Worm (Caenorhabditis elegans) whole organism, dauer: ENCODE data around the gene atgl-1.

ENCODE experiments used
- unc-62 ChIP-seq: sonication (generic microtip); optimal IDR thresholded peaks from 2 replicates; lab custom pipeline; 2017; ENCODE audit warnings: missing biosample characterization, missing genetic modification reagents, missing genetic modification characterization

atgl-1 gene

DNA sequence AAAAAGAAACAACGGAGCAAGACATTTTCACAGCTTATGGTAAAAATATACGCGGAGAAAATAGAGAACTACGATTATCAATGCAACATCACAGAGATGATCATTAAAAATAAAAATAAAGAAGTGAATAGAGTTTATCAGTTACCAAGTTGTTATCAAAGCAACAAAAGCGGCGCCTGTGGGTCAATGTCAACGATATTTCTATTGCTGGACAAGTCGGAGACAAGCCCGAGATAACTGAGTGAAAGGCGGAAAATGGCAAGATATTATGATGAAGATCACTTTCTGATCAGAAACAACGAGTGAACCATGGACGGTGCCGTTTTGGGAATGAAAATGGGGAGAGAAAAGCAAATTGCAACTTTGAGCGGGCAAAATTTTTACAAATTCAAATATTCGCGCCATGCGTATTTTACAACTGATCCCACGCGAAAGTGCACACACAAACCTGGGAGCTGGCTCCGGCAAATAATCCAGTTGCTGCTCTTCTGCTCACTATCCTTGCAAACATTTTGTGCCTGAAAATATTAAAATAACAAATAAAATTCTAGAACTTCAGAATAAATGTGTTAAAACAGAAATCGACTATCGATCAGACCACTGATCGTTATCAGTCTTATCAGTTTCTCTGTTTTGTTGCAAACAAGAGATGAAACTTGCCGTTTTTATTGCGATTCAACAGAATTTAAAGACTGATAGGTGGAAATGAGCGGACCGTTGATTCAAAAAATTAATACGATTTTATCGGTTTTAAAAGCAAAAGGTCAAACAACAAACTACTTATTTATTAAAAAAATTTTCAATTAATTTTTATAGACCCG lies 23.3 kb upstream of the atgl-1 start, which contains the start of gene mel-32:
Gene mel-32 (minus strand): TSS at position 696 of the 821 bp plus-strand sequence.
- TF ChIP-seq unc-62 (GFP tag; lab: Kevin White, UChicago): no peak

DNA sequence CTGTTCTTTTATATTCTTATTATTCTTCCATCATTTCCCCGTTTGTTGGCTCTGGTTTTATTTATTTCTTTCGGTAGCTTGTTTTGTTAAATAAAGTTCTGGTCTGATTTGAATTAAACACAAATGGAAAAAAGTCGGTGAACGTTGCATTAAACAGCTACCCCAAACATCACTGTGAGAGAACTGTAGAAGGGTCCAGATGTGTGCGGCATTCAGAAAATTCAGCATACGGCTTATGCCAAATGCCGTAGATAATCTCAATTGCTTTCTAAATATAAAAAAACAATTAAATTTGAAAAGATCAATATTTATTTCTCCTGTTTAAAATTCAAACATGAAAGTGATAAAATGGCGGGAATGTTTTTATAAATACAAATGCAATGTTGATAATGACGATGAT lies 20.6 kb upstream of the atgl-1 start:
- no peak for TF ChIP-seq unc-62 (GFP tag; lab: Kevin White, UChicago)

DNA sequence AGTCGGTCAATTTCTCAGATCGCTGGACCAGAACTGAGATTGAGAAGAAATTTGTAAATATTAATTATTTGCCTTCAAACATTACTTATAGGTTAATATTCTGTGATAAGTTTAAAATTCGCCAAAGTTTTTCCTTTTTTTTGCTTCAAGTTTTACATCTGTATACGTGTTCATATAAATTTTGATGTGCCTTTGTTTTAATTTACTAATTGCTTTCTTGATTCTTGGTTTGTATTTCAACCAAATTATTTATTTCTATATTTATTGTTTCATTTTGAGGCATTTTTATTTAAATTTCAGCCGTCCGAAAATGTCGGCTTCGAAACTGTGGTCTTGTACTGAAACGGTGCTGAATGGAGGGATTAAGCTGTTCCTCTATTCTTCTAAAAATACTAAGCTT lies 17.0 kb upstream of the atgl-1 start, which contains the start of gene C05D11.1:
Gene C05D11.1 (plus strand): TSS at position 301 of the 400 bp plus-strand sequence.
- TF ChIP-seq unc-62 (GFP tag; lab: Kevin White, UChicago): no peak

DNA sequence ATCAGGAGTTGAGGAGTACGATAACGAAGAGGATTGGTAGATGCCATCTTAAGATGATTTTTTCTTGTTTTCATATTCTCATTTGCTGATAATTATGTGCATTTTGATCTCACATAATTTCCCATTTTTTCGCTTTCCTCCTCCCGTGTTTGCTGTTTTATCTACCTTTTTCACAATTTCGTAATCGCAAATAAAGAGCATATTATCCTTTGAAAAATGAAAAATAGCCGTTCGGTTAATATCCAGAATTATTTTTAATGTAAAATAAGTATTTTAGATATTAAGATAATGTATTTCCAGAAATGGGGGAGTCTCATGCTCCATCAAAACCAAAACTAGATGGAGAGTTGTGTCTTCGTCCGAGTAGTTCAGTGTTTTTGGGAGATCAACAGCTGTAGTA lies 13.7 kb upstream of the atgl-1 start, which contains the start of gene vps-16:
Gene vps-16 (plus strand): TSS at position 301 of the 400 bp plus-strand sequence.
- TF ChIP-seq unc-62 (GFP tag; lab: Kevin White, UChicago): no peak

DNA sequence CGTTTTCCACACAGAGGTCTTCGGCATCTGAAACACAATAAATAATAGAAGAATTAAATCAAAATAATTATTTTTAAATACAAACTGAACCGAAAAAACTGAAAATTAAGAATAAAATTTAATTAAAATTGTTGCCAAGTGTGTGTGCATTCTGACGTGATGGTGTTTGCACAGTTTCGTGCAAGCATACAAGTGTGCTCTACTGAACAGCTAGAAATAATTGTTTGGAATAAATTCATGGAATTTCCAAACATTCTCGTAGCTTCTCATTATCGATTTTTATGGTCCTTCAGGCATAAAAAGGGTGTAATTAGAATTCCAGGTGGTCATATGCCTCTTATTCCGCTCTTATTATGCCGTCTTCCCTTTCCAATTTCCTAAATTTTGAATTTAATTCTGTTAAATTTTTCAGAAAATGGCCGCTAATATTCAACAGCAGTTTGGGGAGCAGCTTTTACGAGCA lies 12.5 kb upstream of the atgl-1 start, which contains the start of the genes mrps-17 and txdc-9:
Gene mrps-17 (minus strand): TSS at position 33 of the 463 bp plus-strand sequence.
Gene txdc-9 (plus strand): TSS at position 413 of the 463 bp plus-strand sequence.
- no peak for TF ChIP-seq unc-62 (GFP tag; lab: Kevin White, UChicago)

DNA sequence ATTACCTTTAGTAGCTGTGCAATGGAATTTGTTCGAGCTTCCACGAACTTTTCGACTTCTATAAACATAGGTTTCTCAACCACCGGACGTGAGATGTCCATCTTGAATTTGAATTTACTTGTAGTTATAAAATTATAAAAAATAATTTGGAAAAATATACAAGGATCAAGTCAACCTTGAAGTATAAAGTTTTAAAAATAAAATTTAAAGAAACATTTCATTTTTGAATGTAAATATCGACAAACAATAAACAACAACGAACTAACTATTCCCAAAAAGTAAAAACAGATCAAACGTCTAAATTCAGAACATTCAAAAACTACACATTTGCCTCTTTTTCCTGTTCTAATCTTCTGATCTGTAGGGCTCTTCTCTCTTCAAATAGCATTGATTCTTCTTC lies 11.6 kb upstream of the atgl-1 start, which contains the start of gene popl-1:
Gene popl-1 (minus strand): TSS at position 101 of the 400 bp plus-strand sequence.
- TF ChIP-seq unc-62 (GFP tag; lab: Kevin White, UChicago): no peak

DNA sequence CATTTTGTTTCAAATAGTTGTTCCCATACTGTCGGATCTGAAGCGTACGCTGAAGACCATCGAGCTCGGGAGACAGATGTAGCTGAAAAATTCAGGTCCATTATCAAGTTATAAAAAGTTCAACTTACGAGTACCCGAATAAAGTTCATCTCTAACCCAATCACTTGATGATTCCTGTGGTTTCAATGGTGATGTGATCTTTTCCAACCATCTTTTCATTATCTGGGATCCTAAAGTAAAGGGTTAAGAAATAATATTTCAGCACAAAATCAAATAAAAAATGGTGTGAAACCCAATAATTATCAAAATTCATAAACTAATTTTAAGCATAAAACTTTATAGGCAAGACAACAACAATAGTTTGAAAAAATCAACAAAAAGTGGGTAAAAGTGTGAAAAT lies 7.9 kb upstream of the atgl-1 start, which contains the start of gene C05D11.8:
Gene C05D11.8 (minus strand): TSS at position 101 of the 400 bp plus-strand sequence.
- TF ChIP-seq unc-62 (GFP tag; lab: Kevin White, UChicago): no peak

DNA sequence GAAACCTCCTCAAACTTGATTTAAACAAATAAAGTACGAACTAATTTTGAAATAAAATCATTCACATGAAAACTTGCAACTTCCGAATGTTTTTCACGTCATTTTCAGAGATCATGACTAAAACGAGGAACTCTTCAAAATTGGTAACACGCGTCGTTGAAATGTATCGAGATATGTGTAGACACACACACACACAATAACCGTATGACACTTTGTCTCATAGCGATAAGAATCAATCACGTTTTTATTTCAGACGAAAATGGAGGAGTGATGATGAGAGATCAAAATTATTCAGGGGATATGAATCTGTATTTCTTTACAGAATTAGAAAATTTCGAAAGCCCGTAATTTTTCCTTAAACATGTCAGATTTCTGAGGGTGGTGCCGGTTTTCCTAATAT lies 3.5 kb upstream of the atgl-1 start:
- TF ChIP-seq unc-62 (GFP tag; lab: Kevin White, UChicago): no peak

DNA sequence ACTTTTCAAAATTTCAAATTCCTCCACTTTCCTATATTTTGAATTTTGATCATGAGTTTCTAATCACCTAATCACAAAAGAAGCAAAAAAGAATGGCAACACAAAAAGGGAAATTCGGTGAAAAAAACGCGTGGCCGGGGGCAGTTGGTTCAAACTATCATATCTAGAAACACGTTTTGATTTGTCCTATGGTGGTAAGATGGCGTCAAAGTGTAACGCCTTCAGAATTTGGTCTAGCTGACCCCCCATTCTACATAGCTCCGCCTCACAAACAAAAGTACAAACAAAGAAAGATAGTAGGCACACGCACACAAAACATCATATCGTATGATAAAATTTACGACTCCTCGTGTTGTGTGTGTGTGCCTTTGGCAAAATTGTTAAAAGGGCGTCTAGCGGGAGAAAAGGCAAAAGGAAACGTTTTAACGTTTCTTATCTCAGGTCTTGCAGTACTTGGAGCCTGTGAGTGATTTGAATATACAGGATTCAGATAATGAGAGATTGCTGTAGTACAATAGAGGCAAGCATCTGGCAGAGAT lies 2.8 kb upstream of the atgl-1 start:
- TF ChIP-seq unc-62 (GFP tag; lab: Kevin White, UChicago): no peak

DNA sequence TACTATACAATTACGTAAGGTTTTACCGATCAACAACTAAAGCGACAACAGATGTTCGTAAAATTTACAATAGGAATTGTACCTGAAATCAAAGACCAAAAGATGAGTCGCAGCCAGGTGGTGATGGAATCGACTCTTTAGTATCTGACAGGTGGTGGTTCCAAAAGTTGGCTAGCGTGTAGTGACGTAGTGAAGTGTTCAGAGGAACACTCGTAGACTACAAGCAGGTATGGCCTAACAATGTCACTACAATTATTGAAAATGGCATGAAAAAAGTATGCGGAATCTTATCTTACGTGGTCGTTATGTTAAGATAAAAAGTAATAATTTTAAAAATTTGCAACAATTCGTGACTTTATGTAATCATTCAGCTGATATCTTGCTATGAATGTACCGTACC lies 2.2 kb upstream of the atgl-1 start:
- no peak for TF ChIP-seq unc-62 (GFP tag; lab: Kevin White, UChicago)

DNA sequence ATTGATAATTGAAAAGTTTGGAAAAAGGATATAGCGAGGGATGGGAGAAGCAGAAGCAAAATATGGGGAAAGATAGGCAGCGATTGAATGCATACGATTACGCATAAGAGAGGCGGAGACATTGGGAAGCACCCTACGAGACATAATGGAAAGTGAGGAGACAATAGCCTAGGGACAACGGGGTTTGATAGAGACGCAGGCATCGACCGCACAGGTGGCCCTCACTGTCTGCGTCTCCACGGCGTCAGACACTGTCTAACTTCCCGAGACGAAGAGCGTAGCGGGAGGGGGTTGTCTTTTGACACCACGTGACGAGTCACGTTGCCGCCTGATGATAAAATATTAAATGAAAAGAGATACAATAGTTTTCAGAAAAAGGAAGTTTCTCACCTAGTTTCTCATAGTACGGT lies 1.7 kb upstream of the atgl-1 start:
- no peak for TF ChIP-seq unc-62 (GFP tag; lab: Kevin White, UChicago)

DNA sequence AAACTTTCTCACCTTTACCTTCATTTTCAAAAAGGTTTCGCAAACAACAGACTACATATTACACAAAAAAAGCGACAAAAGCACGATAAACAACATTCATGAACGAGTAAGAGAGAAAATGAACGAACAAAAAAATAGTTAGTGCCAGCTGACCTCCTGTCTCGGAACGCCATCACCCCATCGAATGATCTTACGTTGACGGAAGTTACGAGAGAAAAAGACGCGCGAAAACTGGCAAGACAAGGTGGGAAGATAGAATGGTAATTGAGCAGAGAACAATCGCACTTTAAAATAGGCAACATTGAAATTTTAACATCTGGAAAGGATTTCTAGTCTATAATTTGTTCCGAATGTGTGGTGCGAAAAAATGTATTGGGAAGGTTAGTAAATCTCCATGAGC lies 942 bp upstream of the atgl-1 start:
- no peak for TF ChIP-seq unc-62 (GFP tag; lab: Kevin White, UChicago)

DNA sequence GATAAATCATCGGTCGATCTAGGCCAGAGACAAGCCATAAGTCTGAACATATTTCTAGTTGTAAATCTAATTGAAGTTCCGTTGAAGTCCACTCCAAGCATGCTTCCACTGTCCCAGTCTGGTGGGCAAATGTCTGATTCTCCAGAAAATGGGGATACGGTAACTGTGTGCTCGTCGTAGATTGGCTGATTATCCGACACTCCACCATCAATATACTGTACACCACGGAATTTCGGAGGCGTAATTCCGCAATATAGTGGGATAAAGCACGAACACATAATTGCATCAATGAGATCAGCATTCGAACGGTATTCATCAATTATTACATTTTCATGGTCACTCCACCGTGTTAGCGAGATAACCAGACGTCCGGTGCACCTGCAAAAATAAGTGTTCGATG lies 1.0 kb downstream of the atgl-1 start:
- no peak for TF ChIP-seq unc-62 (GFP tag; lab: Kevin White, UChicago)

DNA sequence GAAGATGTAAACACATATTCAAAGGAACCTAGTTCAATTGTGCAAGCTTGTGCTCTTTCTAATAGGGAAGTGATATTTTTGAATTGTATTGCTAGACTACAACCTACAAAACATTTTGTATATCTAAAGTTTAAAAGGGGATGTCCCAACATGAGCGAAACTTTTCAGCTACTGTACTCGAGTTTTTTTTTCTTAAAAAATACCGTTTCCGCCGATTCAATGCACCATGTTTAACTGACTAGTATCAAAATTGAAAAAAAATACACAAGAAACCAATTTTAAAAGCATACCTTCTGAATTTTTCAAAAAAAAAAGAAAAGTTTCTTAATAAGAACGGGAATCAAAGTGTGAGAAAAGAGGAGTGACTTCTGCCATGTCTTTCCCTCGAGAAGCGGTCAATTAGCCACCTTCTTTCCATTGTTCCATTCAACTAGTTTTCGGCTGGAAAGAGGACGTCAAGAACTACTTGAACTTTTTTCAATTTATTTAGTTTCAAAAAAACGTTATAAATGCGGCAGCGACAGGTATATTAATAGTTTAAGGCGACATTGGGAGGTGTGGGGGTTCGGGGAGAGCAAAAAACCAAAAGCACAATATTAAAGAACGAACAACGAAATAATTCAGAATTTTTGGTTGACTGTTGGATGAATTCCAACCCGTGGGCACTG lies 3.8 kb downstream of the atgl-1 start, which contains the start of gene nas-4:
Gene nas-4 (minus strand): TSS at position 351 of the 668 bp plus-strand sequence.
- no peak for TF ChIP-seq unc-62 (GFP tag; lab: Kevin White, UChicago)

DNA sequence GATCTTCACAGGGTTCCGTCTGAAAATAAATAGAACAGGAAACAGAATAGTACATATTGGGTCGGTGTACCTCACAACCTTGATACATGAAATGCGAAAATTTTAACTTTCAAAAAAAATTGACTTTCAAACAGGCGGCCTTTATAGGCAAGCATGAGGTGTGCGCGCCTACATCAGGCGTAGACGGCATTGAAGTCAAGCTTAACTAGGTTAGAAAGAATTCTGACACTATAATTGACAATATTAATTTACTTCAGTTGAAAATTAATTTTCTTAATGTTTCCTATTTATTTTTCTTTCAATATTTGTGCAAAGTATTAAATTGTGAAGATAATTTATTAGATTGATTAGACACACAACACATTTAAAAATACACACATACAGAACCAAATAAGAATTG lies 7.3 kb downstream of the atgl-1 start, which contains the start of gene C05D11.5:
Gene C05D11.5 (minus strand): TSS at position 101 of the 400 bp plus-strand sequence.
- TF ChIP-seq unc-62 (GFP tag; lab: Kevin White, UChicago): no peak
